Worm (Caenorhabditis elegans) whole organism, mixed stage, embryonic: ENCODE data around the gene ttc-17.

Experiments
- lsy-2 ChIP-seq: fragments of 150-350 bp; optimal IDR thresholded peaks from 2 replicates; lab custom pipeline; 2014; ENCODE audit warnings: missing biosample characterization, missing genetic modification characterization
- mep-1 ChIP-seq: fragments of 150-350 bp; optimal IDR thresholded peaks from 2 replicates; lab custom pipeline; 2017; ENCODE audit warnings: missing biosample characterization, missing genetic modification reagents, missing genetic modification characterization, inconsistent platforms
- nhr-28 ChIP-seq: fragments of 150-350 bp; optimal IDR thresholded peaks from 2 replicates; lab custom pipeline; 2014; ENCODE audit warnings: missing biosample characterization, missing genetic modification characterization

ce11 chrV:8928967-8929366 lies 27.9 kb upstream of the ttc-17 start, which contains the start of gene H14N18.4:
- no peak for TF ChIP-seq lsy-2 (tag; lab: Kevin White, UChicago)
- TF ChIP-seq mep-1 (tag; lab: Kevin White, UChicago), result no peak
- TF ChIP-seq nhr-28 (tag; lab: Kevin White, UChicago), result no peak
